Worm (Caenorhabditis elegans) whole organism, L1 larva: ENCODE results near the gene cpg-1.
A peak's percentile ranks its signal among the peaks of the same experiment; 100 is the strongest.

ENCODE experiments used
- C16A3.4 ChIP-seq: fragments of 150-350 bp; optimal IDR thresholded peaks from 2 replicates; lab custom pipeline; 2014; ENCODE audit warnings: missing biosample characterization, missing genetic modification characterization
- C34B4.2 ChIP-seq: sonication (generic microtip); optimal IDR thresholded peaks from 2 replicates; lab custom pipeline; 2017; ENCODE audit warnings: mild to moderate bottlenecking, missing genetic modification characterization, missing compliant biosample characterization
- Y116A8C.19 ChIP-seq: sonication (generic microtip); optimal IDR thresholded peaks from 2 replicates; lab custom pipeline; 2016; ENCODE audit warnings: missing compliant biosample characterization, missing genetic modification characterization, borderline replicate concordance
- aha-1 ChIP-seq: fragments of 150-350 bp; optimal IDR thresholded peaks from 2 replicates; lab custom pipeline; 2014; ENCODE audit warnings: missing biosample characterization, missing genetic modification characterization
- alr-1 ChIP-seq: fragments of 200-800 bp; sonication (Bioruptor generic); optimal IDR thresholded peaks from 2 replicates; lab custom pipeline; 2018; ENCODE audit warnings: borderline replicate concordance, mild to moderate bottlenecking, missing genetic modification characterization, missing compliant biosample characterization
- aly-2 ChIP-seq: fragments of 150-350 bp; optimal IDR thresholded peaks from 2 replicates; lab custom pipeline; 2014; ENCODE audit warnings: missing biosample characterization, missing genetic modification characterization
- ama-1 ChIP-seq: fragments of 150-350 bp; optimal IDR thresholded peaks from 2 replicates; lab custom pipeline; 2014
- blmp-1 ChIP-seq: fragments of 150-350 bp; optimal IDR thresholded peaks from 2 replicates; lab custom pipeline; 2014; ENCODE audit warnings: missing biosample characterization, missing genetic modification characterization
- ceh-63 ChIP-seq: fragments of 200-800 bp; sonication (Bioruptor generic); optimal IDR thresholded peaks from 2 replicates; lab custom pipeline; 2018; ENCODE audit warnings: mild to moderate bottlenecking, missing genetic modification characterization, missing compliant biosample characterization
- ceh-8 ChIP-seq: fragments of 200-800 bp; sonication (Bioruptor generic); optimal IDR thresholded peaks from 2 replicates; lab custom pipeline; 2018; ENCODE audit warnings: mild to moderate bottlenecking, missing genetic modification characterization, moderate library complexity, missing compliant biosample characterization
- ceh-82 ChIP-seq, 3 experiments: fragments of 150-350 bp in 1 of 3; sonication (generic microtip) in 2 of 3; optimal IDR thresholded peaks; 2 replicates each; lab custom pipeline; 2014 to 2017; ENCODE audit warnings: missing biosample characterization in 3 of 3, missing genetic modification characterization in 3 of 3
- ceh-88 ChIP-seq: fragments of 200-800 bp; sonication (Bioruptor generic); IDR thresholded peaks from 2 replicates; pipeline ENCODE4 v1.3.6; 2022; ENCODE audit warnings: missing genetic modification characterization, missing compliant biosample characterization
- ceh-90 ChIP-seq: sonication (generic microtip); optimal IDR thresholded peaks from 2 replicates; lab custom pipeline; 2016; ENCODE audit warnings: missing genetic modification characterization, missing compliant biosample characterization
- dpl-1 ChIP-seq, 3 experiments: fragments of 150-350 bp in 2 of 3; sonication (generic microtip) in 1 of 3; optimal IDR thresholded peaks; 2 replicates each; lab custom pipeline; 2014 to 2017; ENCODE audit warnings: missing biosample characterization in 3 of 3, missing genetic modification characterization in 3 of 3, missing genetic modification reagents in 3 of 3
- dsc-1 ChIP-seq: sonication (generic microtip); optimal IDR thresholded peaks from 2 replicates; lab custom pipeline; 2016; ENCODE audit warnings: mild to moderate bottlenecking, missing genetic modification characterization, missing compliant biosample characterization
- efl-1 ChIP-seq, 4 experiments: fragments of 150-350 bp; optimal IDR thresholded peaks in 3 of 4; peaks in 1 of 4; 1 replicate in 1 of 4; 2 replicates in 3 of 4; lab custom pipeline; 2014; ENCODE audit warnings: missing biosample characterization in 2 of 4, missing genetic modification characterization in 2 of 4, missing genetic modification reagents in 2 of 4
- efl-3 ChIP-seq: fragments of 200-800 bp; sonication (Bioruptor generic); optimal IDR thresholded peaks from 2 replicates; lab custom pipeline; 2018; ENCODE audit warnings: mild to moderate bottlenecking, missing genetic modification characterization, missing compliant biosample characterization
- egl-27 ChIP-seq, 2 experiments: fragments of 150-350 bp in 1 of 2; sonication (generic microtip); optimal IDR thresholded peaks; 3 replicates each; lab custom pipeline; 2017 to 2018; ENCODE audit warnings: missing biosample characterization in 2 of 2, missing genetic modification characterization in 2 of 2, missing genetic modification reagents in 2 of 2
- elt-2 ChIP-seq: sonication (generic microtip); optimal IDR thresholded peaks from 2 replicates; lab custom pipeline; 2016; ENCODE audit warnings: missing genetic modification characterization, mild to moderate bottlenecking, inconsistent platforms, missing compliant biosample characterization, missing genetic modification reagents
- elt-3 ChIP-seq, 6 experiments: fragments of 150-350 bp in 1 of 6; sonication (generic microtip); optimal IDR thresholded peaks; 2 replicates each; lab custom pipeline; 2017 to 2018; ENCODE audit warnings: missing biosample characterization in 6 of 6, missing genetic modification characterization in 6 of 6, inconsistent platforms in 1 of 6
- ets-5 ChIP-seq: fragments of 200-800 bp; sonication (Bioruptor generic); IDR thresholded peaks from 2 replicates; pipeline ENCODE4 v1.3.6; 2022; ENCODE audit warnings: missing genetic modification characterization, missing compliant biosample characterization
- fkh-10 ChIP-seq: sonication (generic microtip); optimal IDR thresholded peaks from 2 replicates; lab custom pipeline; 2017; ENCODE audit warnings: missing biosample characterization, missing genetic modification reagents, missing genetic modification characterization
- fkh-4 ChIP-seq: sonication (generic microtip); optimal IDR thresholded peaks from 2 replicates; lab custom pipeline; 2016; ENCODE audit warnings: missing compliant biosample characterization, missing genetic modification characterization, borderline replicate concordance
- fkh-8 ChIP-seq: sonication (generic microtip); optimal IDR thresholded peaks from 2 replicates; lab custom pipeline; 2016; ENCODE audit warnings: mild to moderate bottlenecking, missing genetic modification characterization, missing compliant biosample characterization
- grh-1 ChIP-seq: fragments of 200-800 bp; sonication (Bioruptor generic); IDR thresholded peaks from 2 replicates; pipeline ENCODE4 v1.3.6; 2022; ENCODE audit warnings: missing genetic modification reagents, missing genetic modification characterization, missing compliant biosample characterization
- hlh-17 ChIP-seq: fragments of 200-800 bp; sonication (Bioruptor generic); optimal IDR thresholded peaks from 2 replicates; lab custom pipeline; 2018; ENCODE audit warnings: missing genetic modification characterization, mild to moderate bottlenecking, missing compliant biosample characterization, moderate library complexity, borderline replicate concordance
- hpl-2 ChIP-seq: fragments of 150-350 bp; optimal IDR thresholded peaks from 2 replicates; lab custom pipeline; 2014; ENCODE audit warnings: missing biosample characterization, missing genetic modification reagents, missing genetic modification characterization
- irx-1 ChIP-seq: sonication (generic microtip); optimal IDR thresholded peaks from 2 replicates; lab custom pipeline; 2016; ENCODE audit warnings: missing genetic modification characterization, missing compliant biosample characterization
- isw-1 ChIP-seq: fragments of 200-800 bp; sonication (Bioruptor generic); IDR thresholded peaks from 2 replicates; pipeline ENCODE4 v1.3.6; 2022; ENCODE audit warnings: missing genetic modification characterization, missing compliant biosample characterization
- lin-13 ChIP-seq: fragments of 150-350 bp; optimal IDR thresholded peaks from 2 replicates; lab custom pipeline; 2014; ENCODE audit warnings: missing biosample characterization, missing genetic modification reagents, missing genetic modification characterization
- lin-14 ChIP-seq: fragments of 200-800 bp; sonication (Bioruptor generic); optimal IDR thresholded peaks from 2 replicates; lab custom pipeline; 2018; ENCODE audit warnings: mild to moderate bottlenecking, missing genetic modification characterization, moderate library complexity, missing compliant biosample characterization
- lir-3 ChIP-seq: sonication (generic microtip); optimal IDR thresholded peaks from 2 replicates; lab custom pipeline; 2016; ENCODE audit warnings: mild to moderate bottlenecking, missing genetic modification characterization, moderate library complexity, missing compliant biosample characterization; ENCODE audit not compliant: poor library complexity
- lsy-2 ChIP-seq, 2 experiments: fragments of 150-350 bp; optimal IDR thresholded peaks; 2 replicates each; lab custom pipeline; 2014; ENCODE audit warnings: missing biosample characterization in 2 of 2, missing genetic modification characterization in 2 of 2
- mdl-1 ChIP-seq, 2 experiments: fragments of 150-350 bp; optimal IDR thresholded peaks; 2 replicates each; lab custom pipeline; 2014 to 2017; ENCODE audit warnings: missing biosample characterization in 2 of 2, missing genetic modification characterization in 2 of 2, inconsistent platforms in 1 of 2
- mep-1 ChIP-seq: fragments of 150-350 bp; optimal IDR thresholded peaks from 2 replicates; lab custom pipeline; 2014; ENCODE audit warnings: missing biosample characterization, missing genetic modification characterization
- nhr-11 ChIP-seq: fragments of 150-350 bp; optimal IDR thresholded peaks from 2 replicates; lab custom pipeline; 2014; ENCODE audit warnings: missing biosample characterization, missing genetic modification characterization
- nhr-12 ChIP-seq: sonication (generic microtip); optimal IDR thresholded peaks from 2 replicates; lab custom pipeline; 2017; ENCODE audit warnings: missing biosample characterization, missing genetic modification characterization
- nhr-19 ChIP-seq: fragments of 200-800 bp; sonication (Bioruptor generic); conservative IDR thresholded peaks from 2 replicates; pipeline ENCODE4 v1.3.6; 2022; ENCODE audit warnings: missing genetic modification characterization, missing compliant biosample characterization
- nhr-20 ChIP-seq: sonication (generic microtip); optimal IDR thresholded peaks from 2 replicates; lab custom pipeline; 2016; ENCODE audit warnings: mild to moderate bottlenecking, missing genetic modification characterization, missing compliant biosample characterization
- nhr-47 ChIP-seq: sonication (generic microtip); optimal IDR thresholded peaks from 2 replicates; lab custom pipeline; 2016; ENCODE audit warnings: mild to moderate bottlenecking, missing genetic modification characterization, moderate library complexity, missing compliant biosample characterization
- nhr-77 ChIP-seq: fragments of 150-350 bp; optimal IDR thresholded peaks from 2 replicates; lab custom pipeline; 2014; ENCODE audit warnings: missing biosample characterization, missing genetic modification characterization
- pax-3 ChIP-seq: fragments of 200-800 bp; sonication (Bioruptor generic); optimal IDR thresholded peaks from 2 replicates; lab custom pipeline; 2018; ENCODE audit warnings: mild to moderate bottlenecking, missing genetic modification characterization, moderate library complexity, missing compliant biosample characterization
- skn-1 ChIP-seq: fragments of 150-350 bp; optimal IDR thresholded peaks from 2 replicates; lab custom pipeline; 2014; ENCODE audit warnings: missing biosample characterization, missing genetic modification characterization
- snu-23 ChIP-seq: sonication (generic microtip); optimal IDR thresholded peaks from 2 replicates; lab custom pipeline; 2016; ENCODE audit warnings: missing genetic modification characterization, missing compliant biosample characterization
- sptf-1 ChIP-seq: fragments of 150-350 bp; optimal IDR thresholded peaks from 2 replicates; lab custom pipeline; 2014; ENCODE audit warnings: missing biosample characterization, missing genetic modification characterization
- tlp-1 ChIP-seq: fragments of 150-350 bp; optimal IDR thresholded peaks from 2 replicates; lab custom pipeline; 2014; ENCODE audit warnings: missing biosample characterization, missing genetic modification characterization
- vab-15 ChIP-seq: sonication (generic microtip); optimal IDR thresholded peaks from 2 replicates; lab custom pipeline; 2017; ENCODE audit warnings: missing genotype, mild to moderate bottlenecking, missing genetic modification characterization, missing compliant biosample characterization

The cpg-1 gene

DNA sequence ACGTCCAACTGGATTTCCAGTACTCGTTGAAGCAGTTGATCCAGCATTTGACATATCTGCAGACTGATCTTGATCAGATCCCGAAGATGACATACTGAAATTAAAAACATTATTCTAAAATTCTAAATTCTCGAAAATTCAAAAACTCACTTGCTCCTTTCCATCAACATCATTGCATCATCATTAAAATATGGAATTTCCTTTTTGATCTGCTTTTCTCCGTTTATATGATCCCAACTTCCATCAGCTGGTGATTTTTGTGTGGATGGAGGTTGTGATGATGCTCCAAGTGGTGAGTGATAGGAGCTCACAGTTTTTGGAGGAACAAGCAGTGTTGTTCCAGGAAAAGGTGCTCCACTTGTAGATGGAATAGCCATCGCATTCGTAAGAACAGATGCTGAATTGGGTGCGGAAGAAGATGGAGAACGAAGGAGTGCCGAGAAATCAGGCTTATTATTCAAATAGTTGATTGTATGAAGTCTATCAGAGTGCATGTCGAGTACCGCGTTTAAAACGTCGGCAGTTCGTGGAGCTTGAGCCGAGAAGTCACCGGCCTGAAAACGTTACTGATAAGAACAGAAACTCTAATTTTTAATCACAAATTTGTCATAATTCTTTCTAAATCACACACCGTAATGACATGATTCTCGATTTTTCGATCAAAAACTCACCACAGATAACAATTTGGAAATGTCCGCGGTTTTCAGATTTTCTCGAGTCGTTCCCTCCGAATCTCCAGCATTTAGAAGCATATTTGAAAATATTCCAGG lies 4.0 kb downstream of the cpg-1 start:
- TF ChIP-seq ets-5 (GFP tag; lab: Robert Waterston, UW) (0 out of 2 replicates have a peak, but pooled peaks have one; percentile 51), elt-2 (tag; lab: Kevin White, UChicago) (peak; percentile 61), efl-1 (optimal IDR thresholded peaks at IDR 0.05; lab: Kevin White, UChicago) (no peak), efl-1 (GFP tag; optimal IDR thresholded peaks at IDR 0.05 in 1 of 2; lab: Kevin White, UChicago) (peak in 1 of 2 experiments; percentile 3), skn-1 (tag; lab: Kevin White, UChicago) (no peak)

ce11 chrIII:4494541-4495010 lies 5.4 kb downstream of the cpg-1 start:
- TF ChIP-seq efl-3 (no peak), nhr-11 (no peak), lsy-2 (tag; optimal IDR thresholded peaks at IDR 0.05; lab: Kevin White, UChicago) (peak; percentile 26 to 63), mep-1 (tag; lab: Kevin White, UChicago) (peak; percentile 15), lir-3 (tag; lab: Kevin White, UChicago) (no peak), ceh-88 (GFP tag; lab: Robert Waterston, UW) (no peak), aly-2 (no peak), ceh-90 (tag; lab: Kevin White, UChicago) (no peak), snu-23 (peak; percentile 75), pax-3 (tag; lab: Kevin White, UChicago) (peak; percentile 9), dsc-1 (tag; lab: Kevin White, UChicago) (no peak), egl-27 (tag; optimal IDR thresholded peaks at IDR 0.05; lab: Kevin White, UChicago) (no peak), nhr-12 (tag; lab: Kevin White, UChicago) (no peak), mdl-1 (tag; optimal IDR thresholded peaks at IDR 0.05; lab: Kevin White, UChicago) (peak in 1 of 2 experiments; percentile 69), ceh-82 (tag; optimal IDR thresholded peaks at IDR 0.05; lab: Kevin White, UChicago) (no peak), ama-1 (lab: Kevin White, UChicago) (no peak), tlp-1 (tag; lab: Kevin White, UChicago) (no peak), elt-3 (tag; optimal IDR thresholded peaks at IDR 0.05; lab: Kevin White, UChicago) (peak in 4 of 6 experiments; percentile 50 to 99 (median 70)), fkh-10 (no peak), aha-1 (no peak), nhr-20 (peak; percentile 76), vab-15 (no peak), elt-2 (tag; lab: Kevin White, UChicago) (peak; percentile 59), sptf-1 (no peak), hlh-17 (GFP tag; lab: Kevin White, UChicago) (no peak), C16A3.4 (peak; percentile 41), blmp-1 (peak; percentile 90), hpl-2 (GFP tag; lab: Kevin White, UChicago) (no peak), lin-14 (GFP tag; lab: Kevin White, UChicago) (peak; percentile 76), irx-1 (tag; lab: Kevin White, UChicago) (no peak), grh-1 (GFP tag; lab: Robert Waterston, UW) (no peak), lin-13 (GFP tag; lab: Kevin White, UChicago) (no peak), fkh-4 (tag; lab: Kevin White, UChicago) (no peak), fkh-8 (tag; lab: Kevin White, UChicago) (no peak), isw-1 (GFP tag; lab: Robert Waterston, UW) (no peak), ceh-63 (GFP tag; lab: Kevin White, UChicago) (no peak), nhr-77 (tag; lab: Kevin White, UChicago) (peak; percentile 39), nhr-19 (GFP tag; lab: Robert Waterston, UW) (peak; percentile 60), Y116A8C.19 (tag; lab: Kevin White, UChicago) (no peak), ceh-8 (GFP tag; lab: Kevin White, UChicago) (no peak), C34B4.2 (no peak), efl-1 (optimal IDR thresholded peaks at IDR 0.05; lab: Kevin White, UChicago) (peak in 1 of 2 experiments; percentile 12), efl-1 (GFP tag; optimal IDR thresholded peaks at IDR 0.05 in 1 of 2; lab: Kevin White, UChicago) (peak in 1 of 2 experiments; percentile 22), dpl-1 (GFP tag; optimal IDR thresholded peaks at IDR 0.05; lab: Kevin White, UChicago) (peak; percentile 23 to 49 (median 32)), alr-1 (no peak), nhr-47 (tag; lab: Kevin White, UChicago) (peak; percentile 37)
